Worm (Caenorhabditis elegans): ENCODE results near the gene F55C9.3.

ce11 chrV:19309591-19309990, 21.6 kb upstream of the F55C9.3 start, which contains the start of gene F55C9.11:
- no peak for TF ChIP-seq snpc-4 (tag; optimal IDR thresholded peaks at IDR 0.05)
- no peak for TF ChIP-seq lin-15B (tag; optimal IDR thresholded peaks at IDR 0.05)
- TF ChIP-seq daf-12 (tag; optimal IDR thresholded peaks at IDR 0.05): no peak
- no peak for TF ChIP-seq R02D3.7 (tag; optimal IDR thresholded peaks at IDR 0.05)
- TF ChIP-seq elt-3 (tag; optimal IDR thresholded peaks at IDR 0.05): no peak
- no peak for TF ChIP-seq nhr-25 (tag; optimal IDR thresholded peaks at IDR 0.05)
- no peak for TF ChIP-seq fos-1 (tag; optimal IDR thresholded peaks at IDR 0.05)
- no peak for TF ChIP-seq ceh-28 (tag; optimal IDR thresholded peaks at IDR 0.05)
- no peak for TF ChIP-seq lsy-12 (tag; optimal IDR thresholded peaks at IDR 0.05)

Data from whole organism, L3 larva.